Worm (Caenorhabditis elegans) whole organism, young adult: ENCODE measurements around the gene glb-14.

Source experiments
- B0261.1 ChIP-seq: sonication (generic microtip); optimal IDR thresholded peaks from 2 replicates; lab custom pipeline; 2016; ENCODE audit warnings: mild to moderate bottlenecking, missing genetic modification characterization, moderate library complexity, missing compliant biosample characterization
- D2030.7 ChIP-seq: fragments of 200-800 bp; sonication (Bioruptor generic); IDR thresholded peaks from 2 replicates; pipeline ENCODE4 v1.3.6; 2022; ENCODE audit warnings: missing genetic modification reagents, missing genetic modification characterization, missing compliant biosample characterization
- F33H1.4 ChIP-seq: fragments of 200-800 bp; sonication (Bioruptor generic); IDR thresholded peaks from 2 replicates; pipeline ENCODE4 v1.3.6; 2022; ENCODE audit warnings: missing genetic modification reagents, missing genetic modification characterization, missing compliant biosample characterization
- F49E8.2 ChIP-seq: sonication (generic microtip); optimal IDR thresholded peaks from 3 replicates; lab custom pipeline; 2017; ENCODE audit warnings: missing genetic modification characterization, mild to moderate bottlenecking, missing compliant biosample characterization, antibody characterized with exemption, moderate library complexity; ENCODE audit not compliant: insufficient read depth
- Y53G8AR.9 ChIP-seq: fragments of 200-800 bp; sonication (Bioruptor generic); conservative IDR thresholded peaks from 2 replicates; pipeline ENCODE4 v1.3.6; 2022; ENCODE audit warnings: missing genetic modification reagents, missing genetic modification characterization, missing compliant biosample characterization
- Y67H2A.10 ChIP-seq: fragments of 200-800 bp; sonication (Bioruptor generic); conservative IDR thresholded peaks from 2 replicates; pipeline ENCODE4 v1.3.6; 2022; ENCODE audit warnings: missing genetic modification reagents, missing genetic modification characterization, missing compliant biosample characterization
- Y79H2A.3 ChIP-seq: fragments of 200-800 bp; sonication (Bioruptor generic); conservative IDR thresholded peaks from 2 replicates; pipeline ENCODE4 v1.3.6; 2022; ENCODE audit warnings: missing genetic modification reagents, missing genetic modification characterization, missing compliant biosample characterization
- aptf-2 ChIP-seq: fragments of 200-800 bp; sonication (Bioruptor generic); conservative IDR thresholded peaks from 2 replicates; pipeline ENCODE4 v1.3.6; 2022; ENCODE audit warnings: missing genetic modification reagents, missing genetic modification characterization, missing compliant biosample characterization
- aptf-3 ChIP-seq: fragments of 200-800 bp; sonication (Bioruptor generic); IDR thresholded peaks from 2 replicates; pipeline ENCODE4 v1.3.6; 2022; ENCODE audit warnings: missing genetic modification characterization, missing compliant biosample characterization
- atf-7 ChIP-seq: sonication (generic microtip); optimal IDR thresholded peaks from 2 replicates; lab custom pipeline; 2017; ENCODE audit warnings: mild to moderate bottlenecking, missing genetic modification characterization, missing compliant biosample characterization
- athp-1 ChIP-seq: sonication (generic microtip); optimal IDR thresholded peaks from 2 replicates; lab custom pipeline; 2017; ENCODE audit warnings: mild to moderate bottlenecking, missing genetic modification characterization, missing compliant biosample characterization
- attf-5 ChIP-seq: fragments of 200-800 bp; sonication (Bioruptor generic); optimal IDR thresholded peaks from 2 replicates; lab custom pipeline; 2018; ENCODE audit warnings: mild to moderate bottlenecking, missing genetic modification characterization, missing compliant biosample characterization
- ccch-3 ChIP-seq: fragments of 200-800 bp; sonication (Bioruptor generic); optimal IDR thresholded peaks from 2 replicates; lab custom pipeline; 2018; ENCODE audit warnings: mild to moderate bottlenecking, missing genetic modification characterization, missing compliant biosample characterization
- ceh-100 ChIP-seq: fragments of 200-800 bp; sonication (Bioruptor generic); IDR thresholded peaks from 2 replicates; pipeline ENCODE4 v1.3.6; 2022; ENCODE audit warnings: missing genetic modification reagents, missing genetic modification characterization, missing compliant biosample characterization
- ceh-40 ChIP-seq: fragments of 200-800 bp; sonication (Bioruptor generic); IDR thresholded peaks from 2 replicates; pipeline ENCODE4 v1.3.6; 2022; ENCODE audit warnings: missing genetic modification characterization, missing compliant biosample characterization
- ceh-91 ChIP-seq: fragments of 200-800 bp; sonication (Bioruptor generic); IDR thresholded peaks from 2 replicates; pipeline ENCODE4 v1.3.6; 2022; ENCODE audit warnings: missing genetic modification reagents, missing genetic modification characterization, missing compliant biosample characterization
- chd-7 ChIP-seq: sonication (generic microtip); optimal IDR thresholded peaks from 2 replicates; lab custom pipeline; 2016; ENCODE audit warnings: mild to moderate bottlenecking, missing genetic modification characterization, moderate library complexity, missing compliant biosample characterization
- egl-18 ChIP-seq: fragments of 200-800 bp; sonication (Bioruptor generic); IDR thresholded peaks from 2 replicates; pipeline ENCODE4 v1.3.6; 2022; ENCODE audit warnings: missing genetic modification reagents, missing genetic modification characterization, missing compliant biosample characterization
- ekl-4 ChIP-seq: fragments of 200-800 bp; sonication (Bioruptor generic); IDR thresholded peaks from 2 replicates; pipeline ENCODE4 v1.3.6; 2022; ENCODE audit warnings: missing genetic modification reagents, missing genetic modification characterization, missing compliant biosample characterization
- gei-17 ChIP-seq: fragments of 200-800 bp; sonication (Bioruptor generic); optimal IDR thresholded peaks from 2 replicates; lab custom pipeline; 2018; ENCODE audit warnings: mild to moderate bottlenecking, missing genetic modification characterization, missing compliant biosample characterization
- hmg-1.2 ChIP-seq: fragments of 200-800 bp; sonication (Bioruptor generic); IDR thresholded peaks from 2 replicates; pipeline ENCODE4 v1.3.6; 2022; ENCODE audit warnings: missing genetic modification reagents, missing genetic modification characterization, missing compliant biosample characterization
- hmg-20 ChIP-seq: fragments of 200-800 bp; sonication (Bioruptor generic); IDR thresholded peaks from 2 replicates; pipeline ENCODE4 v1.3.6; 2022; ENCODE audit warnings: missing genetic modification reagents, missing genetic modification characterization, missing compliant biosample characterization
- hrde-1 ChIP-seq: sonication (generic microtip); optimal IDR thresholded peaks from 2 replicates; lab custom pipeline; 2016; ENCODE audit warnings: missing genetic modification characterization, mild to moderate bottlenecking, missing compliant biosample characterization, moderate library complexity, missing genotype, missing genetic modification reagents, borderline replicate concordance
- lin-26 ChIP-seq: fragments of 200-800 bp; sonication (Bioruptor generic); IDR thresholded peaks from 2 replicates; pipeline ENCODE4 v1.3.6; 2022; ENCODE audit warnings: missing genetic modification reagents, missing genetic modification characterization, missing compliant biosample characterization
- mel-28 ChIP-seq: sonication (generic microtip); optimal IDR thresholded peaks from 2 replicates; lab custom pipeline; 2016; ENCODE audit warnings: borderline replicate concordance, mild to moderate bottlenecking, missing genetic modification characterization, missing compliant biosample characterization
- mes-4 ChIP-seq: sonication (generic microtip); optimal IDR thresholded peaks from 2 replicates; lab custom pipeline; 2016; ENCODE audit warnings: missing genotype, missing genetic modification characterization, missing compliant biosample characterization
- mxl-1 ChIP-seq: sonication (generic microtip); optimal IDR thresholded peaks from 2 replicates; lab custom pipeline; 2016; ENCODE audit warnings: missing genetic modification characterization, missing compliant biosample characterization
- nfya-2 ChIP-seq: fragments of 200-800 bp; sonication (Bioruptor generic); IDR thresholded peaks from 2 replicates; pipeline ENCODE4 v1.3.6; 2022; ENCODE audit warnings: missing genetic modification reagents, missing genetic modification characterization, missing compliant biosample characterization
- nhr-120 ChIP-seq: fragments of 200-800 bp; sonication (Bioruptor generic); IDR thresholded peaks from 2 replicates; pipeline ENCODE4 v1.3.6; 2022; ENCODE audit warnings: missing genetic modification characterization, missing compliant biosample characterization
- nhr-179 ChIP-seq: sonication (generic microtip); optimal IDR thresholded peaks from 2 replicates; lab custom pipeline; 2016; ENCODE audit warnings: mild to moderate bottlenecking, missing genetic modification characterization, missing compliant biosample characterization
- nhr-80 ChIP-seq: sonication (generic microtip); optimal IDR thresholded peaks from 2 replicates; lab custom pipeline; 2016; ENCODE audit warnings: missing genetic modification characterization, missing compliant biosample characterization
- pha-4 ChIP-seq: fragments of 150-350 bp; sonication (generic microtip); optimal IDR thresholded peaks from 2 replicates; lab custom pipeline; 2014; ENCODE audit warnings: missing biosample characterization, missing genetic modification reagents, missing genetic modification characterization
- repo-1 ChIP-seq: sonication (generic microtip); optimal IDR thresholded peaks from 2 replicates; lab custom pipeline; 2017; ENCODE audit warnings: mild to moderate bottlenecking, missing genetic modification characterization, missing compliant biosample characterization
- snpc-3.4 ChIP-seq: sonication (generic microtip); optimal IDR thresholded peaks from 2 replicates; lab custom pipeline; 2017; ENCODE audit warnings: missing genetic modification characterization, mild to moderate bottlenecking, missing compliant biosample characterization, antibody characterized with exemption, moderate library complexity, missing genotype, missing genetic modification reagents
- snpc-4 ChIP-seq, 5 experiments: fragments of 150-350 bp in 1 of 5; sonication (generic microtip) in 4 of 5; optimal IDR thresholded peaks; 2 replicates each; lab custom pipeline; 2014 to 2018; ENCODE audit warnings: missing genetic modification characterization in 5 of 5, missing biosample characterization in 3 of 5, antibody characterized with exemption in 2 of 5, mild to moderate bottlenecking in 2 of 5, missing compliant biosample characterization in 2 of 5, missing genotype in 2 of 5, moderate library complexity in 2 of 5, missing genetic modification reagents in 1 of 5
- unc-62 ChIP-seq: fragments of 150-350 bp; optimal IDR thresholded peaks from 2 replicates; lab custom pipeline; 2014; ENCODE audit warnings: missing biosample characterization, missing genetic modification reagents, missing genetic modification characterization
- ztf-26 ChIP-seq: sonication (generic microtip); optimal IDR thresholded peaks from 2 replicates; lab custom pipeline; 2017; ENCODE audit warnings: missing genetic modification characterization, missing compliant biosample characterization

glb-14 gene

DNA sequence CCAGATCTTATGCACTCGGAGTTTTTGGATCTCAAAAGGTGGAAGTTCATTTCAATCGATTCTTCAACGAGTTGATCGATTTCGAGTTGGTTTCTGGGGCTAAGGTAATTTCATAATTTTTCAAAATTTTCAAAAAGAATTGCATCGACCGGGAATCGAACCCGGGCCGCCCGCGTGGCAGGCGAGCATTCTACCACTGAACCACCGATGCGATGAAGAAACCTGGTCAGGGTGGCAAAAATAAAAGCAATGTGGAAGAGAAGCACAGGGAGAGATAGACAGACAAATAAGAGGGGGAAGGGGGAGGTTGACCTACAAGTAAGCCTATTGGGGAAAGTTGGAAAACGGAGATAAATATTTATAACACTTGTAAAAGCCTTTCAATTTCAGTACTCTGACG lies 39.7 kb downstream of the glb-14 start (continued):
- TF ChIP-seq Y53G8AR.9 (GFP tag; lab: Robert Waterston, UW), result no peak
- TF ChIP-seq, all 124 proteins: peak for 39

DNA sequence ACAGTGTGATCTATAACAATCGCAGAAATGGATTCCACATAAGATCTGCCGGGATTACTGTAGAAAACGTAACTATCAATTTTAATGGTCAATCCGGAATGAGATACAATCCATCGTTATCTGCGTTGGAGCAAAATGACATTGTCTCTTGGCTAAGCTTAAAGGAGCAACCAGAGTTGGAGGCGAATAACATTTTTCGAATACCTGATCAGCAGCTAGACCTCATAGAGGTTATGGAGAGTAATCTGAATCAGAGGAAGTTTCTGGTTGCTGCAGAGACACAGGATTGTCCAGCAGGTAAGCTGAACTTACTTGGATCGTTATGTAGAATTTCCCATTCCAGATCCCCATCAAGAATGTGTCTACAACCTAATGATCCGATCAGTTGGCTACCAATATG lies 41.2 kb downstream of the glb-14 start:
- no peak for TF ChIP-seq repo-1 (tag; lab: Kevin White, UChicago)
- TF ChIP-seq gei-17 (GFP tag; lab: Kevin White, UChicago), result no peak
- no peak for TF ChIP-seq Y79H2A.3
- no peak for TF ChIP-seq F33H1.4 (GFP tag; lab: Robert Waterston, UW)
- TF ChIP-seq hmg-20, result no peak
- TF ChIP-seq lin-26 (GFP tag; lab: Robert Waterston, UW), result no peak

DNA sequence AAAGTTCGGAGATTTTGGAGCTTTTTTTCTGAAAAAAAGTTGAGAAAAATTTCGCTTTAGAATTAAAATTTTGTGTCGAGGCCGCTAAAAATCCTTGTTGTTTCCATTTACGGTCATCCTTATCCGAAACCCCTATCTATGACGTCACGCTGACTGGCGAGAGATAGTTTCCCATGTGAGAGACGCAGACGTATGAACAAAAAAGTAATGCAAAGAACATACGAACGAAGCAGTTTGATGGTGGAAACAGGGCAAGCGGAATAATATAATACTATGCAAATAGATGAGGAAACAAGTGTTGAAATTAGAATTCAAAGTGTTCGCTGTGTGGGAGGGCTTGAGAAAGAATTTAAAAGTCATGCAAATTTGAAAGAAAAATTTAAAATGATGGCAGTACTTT lies 45.7 kb downstream of the glb-14 start:
- TF ChIP-seq ceh-40 (GFP tag; lab: Robert Waterston, UW) (no peak), atf-7 (tag; lab: Kevin White, UChicago) (peak; percentile 48), hmg-1.2 (GFP tag; lab: Robert Waterston, UW) (peak; percentile 61; the same call in 1 of the 2 replicates), nhr-120 (no peak)

DNA sequence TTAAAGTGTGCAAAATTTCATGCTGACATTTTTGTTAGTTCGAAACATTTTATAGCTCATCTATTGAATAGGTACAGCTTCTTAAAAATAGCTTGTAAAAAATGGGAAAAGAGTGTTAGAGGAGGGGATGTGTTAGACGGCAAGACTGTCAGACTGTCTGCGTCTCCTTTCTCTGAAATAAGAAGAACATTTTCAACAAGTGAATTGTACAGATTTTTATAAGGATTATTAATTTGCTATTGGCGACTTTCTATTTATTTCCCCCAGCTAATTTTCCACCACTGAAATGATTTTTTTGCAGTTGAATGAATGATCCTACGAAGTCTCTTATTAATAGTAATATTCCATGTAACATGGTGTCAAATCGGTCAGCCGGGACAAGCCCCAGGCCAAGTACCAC lies 46.4 kb downstream of the glb-14 start, which contains the start of gene C06B8.7:
TSS of gene C06B8.7 (plus strand) at position 301 of the 400 bp plus-strand sequence.
- TF ChIP-seq mes-4 (no peak), hrde-1 (tag; lab: Kevin White, UChicago) (no peak), ekl-4 (GFP tag; lab: Robert Waterston, UW) (no peak), unc-62 (GFP tag; lab: Kevin White, UChicago) (no peak), mel-28 (tag; lab: Kevin White, UChicago) (no peak), nhr-179 (tag; lab: Kevin White, UChicago) (no peak), snpc-3.4 (tag; lab: Kevin White, UChicago) (no peak), Y67H2A.10 (no peak), B0261.1 (no peak), egl-18 (GFP tag; lab: Robert Waterston, UW) (no peak), ceh-91 (GFP tag; lab: Robert Waterston, UW) (no peak), aptf-3 (GFP tag; lab: Robert Waterston, UW) (no peak), athp-1 (tag; lab: Kevin White, UChicago) (no peak), ccch-3 (GFP tag; lab: Kevin White, UChicago) (no peak), D2030.7 (GFP tag; lab: Robert Waterston, UW) (no peak), nhr-80 (tag; lab: Kevin White, UChicago) (no peak), aptf-2 (GFP tag; lab: Robert Waterston, UW) (no peak)

DNA sequence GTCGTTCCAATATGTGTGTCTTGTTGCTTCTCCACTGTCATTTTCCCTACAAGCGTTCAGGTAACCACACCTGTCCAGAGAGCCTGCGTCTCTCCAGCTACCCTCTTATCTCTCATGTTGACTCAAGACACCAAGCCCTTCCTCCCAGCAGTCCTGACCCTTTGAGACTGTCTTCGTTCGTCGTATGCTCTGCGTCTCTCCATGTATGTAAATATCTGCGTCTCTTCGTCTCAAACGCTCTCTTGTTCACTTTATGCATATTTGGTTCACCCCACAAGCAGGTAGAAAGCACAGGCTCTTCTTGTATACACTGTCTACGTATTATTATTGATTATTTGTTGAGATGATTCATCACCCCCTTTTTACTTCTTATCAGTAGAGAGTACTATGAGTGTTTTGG lies 47.1 kb downstream of the glb-14 start:
- TF ChIP-seq F49E8.2 (tag; lab: Kevin White, UChicago) (no peak), pha-4 (tag; lab: Kevin White, UChicago) (peak; percentile 74), nhr-80 (tag; lab: Kevin White, UChicago) (peak; percentile 97), attf-5 (peak; percentile 65), hmg-1.2 (GFP tag; lab: Robert Waterston, UW) (peak; percentile 84), ztf-26 (tag; lab: Kevin White, UChicago) (no peak), ceh-100 (GFP tag; lab: Robert Waterston, UW) (no peak), mxl-1 (tag; lab: Kevin White, UChicago) (no peak), chd-7 (tag; lab: Kevin White, UChicago) (no peak), snpc-4 (GFP tag; optimal IDR thresholded peaks at IDR 0.05; lab: Kevin White, UChicago) (no peak), snpc-4 (tag; optimal IDR thresholded peaks at IDR 0.05; lab: Kevin White, UChicago) (peak in 2 of 4 experiments; percentile 27 to 54), nfya-2 (no peak)
